Worm (Caenorhabditis elegans): ENCODE data around the gene C25H3.11.

The C25H3.11 gene

DNA sequence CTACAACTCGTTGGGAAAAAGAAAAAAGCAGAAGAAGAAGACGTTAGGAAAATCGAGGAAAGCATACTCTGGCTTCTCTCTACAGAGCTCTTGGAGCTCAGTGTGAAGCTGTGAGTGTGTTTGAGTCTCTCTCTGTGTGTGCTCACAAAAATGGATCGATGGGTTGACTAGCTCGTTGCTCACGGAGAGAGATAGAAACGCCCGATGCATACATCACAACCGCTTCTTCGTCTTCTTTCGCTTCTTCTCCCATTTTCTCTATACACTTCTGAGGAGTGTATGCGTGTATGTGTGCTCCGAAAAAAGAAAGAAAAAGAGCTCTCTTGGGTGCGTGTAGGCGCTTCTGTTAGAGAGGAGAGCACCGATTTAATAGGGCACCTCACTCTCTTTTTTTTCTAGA is 36.3 kb upstream of the C25H3.11 start (continued):
- TF ChIP-seq dpl-1 (GFP tag; optimal IDR thresholded peaks at IDR 0.05): peak in 1 of 3 experiments; percentile 39
- TF ChIP-seq mab-9 (GFP tag; IDR thresholded peaks at IDR 0.05): 0 out of 2 replicates have a peak, but pooled peaks have one; percentile 25
- TF ChIP-seq ces-1 (GFP tag; optimal IDR thresholded peaks at IDR 0.05): no peak
- peak; percentile 15 to 37 for TF ChIP-seq efl-1 (optimal IDR thresholded peaks at IDR 0.05)
- no peak for TF ChIP-seq efl-1 (GFP tag; optimal IDR thresholded peaks at IDR 0.05 in 1 of 2)
- TF ChIP-seq nhr-12 (tag; optimal IDR thresholded peaks at IDR 0.05): no peak
- TF ChIP-seq lin-15B (tag; optimal IDR thresholded peaks at IDR 0.05): peak; percentile 15
- TF ChIP-seq tlp-1 (tag; optimal IDR thresholded peaks at IDR 0.05): no peak
- TF ChIP-seq fkh-8 (tag; optimal IDR thresholded peaks at IDR 0.05): peak; percentile 95
- no peak for TF ChIP-seq ztf-11 (tag; optimal IDR thresholded peaks at IDR 0.05)
- peak; percentile 65 for TF ChIP-seq swsn-7 (tag; optimal IDR thresholded peaks at IDR 0.05)
- peak; percentile 48 for TF ChIP-seq nhr-71 (tag; optimal IDR thresholded peaks at IDR 0.05)
- peak; percentile 60 for TF ChIP-seq egl-13 (tag; optimal IDR thresholded peaks at IDR 0.05)
- peak; percentile 38 for TF ChIP-seq ceh-8 (GFP tag; optimal IDR thresholded peaks at IDR 0.05)
- TF ChIP-seq hlh-4 (tag; optimal IDR thresholded peaks at IDR 0.05): no peak
- no peak for TF ChIP-seq unc-98 (GFP tag; IDR thresholded peaks at IDR 0.05)
- TF ChIP-seq pqm-1 (tag; optimal IDR thresholded peaks at IDR 0.05): no peak
- peak; percentile 29 for TF ChIP-seq xbp-1 (tag; optimal IDR thresholded peaks at IDR 0.05)
- peak in 1 of 2 experiments; percentile 67 for TF ChIP-seq lin-35 (GFP tag; optimal IDR thresholded peaks at IDR 0.05)
- TF ChIP-seq C16A3.4 (tag; optimal IDR thresholded peaks at IDR 0.05): peak; percentile 42

DNA sequence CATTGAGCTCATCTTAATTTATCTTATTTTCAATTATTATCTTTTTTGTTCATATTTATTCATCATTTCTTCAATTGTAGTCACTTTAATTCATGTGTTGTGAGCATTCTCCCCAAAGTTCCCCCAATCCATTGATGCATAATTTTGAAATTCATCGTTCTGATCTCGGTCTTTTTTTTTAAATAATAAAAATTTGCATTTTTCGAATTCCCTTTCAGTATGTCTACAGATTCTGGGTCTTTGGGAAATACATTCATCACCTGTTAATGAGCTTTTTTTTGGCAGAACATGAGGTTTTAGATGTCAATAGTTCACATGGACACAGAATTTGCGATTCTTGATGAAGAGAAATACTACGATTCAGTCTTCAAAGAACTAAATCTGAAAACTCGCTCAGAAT is 31.0 kb upstream of the C25H3.11 start, which contains the start of gene damt-1:
Gene damt-1, plus strand, starts transcription at position 301 of the 400 bp plus-strand sequence.
- TF ChIP-seq Y116A8C.19 (tag; optimal IDR thresholded peaks at IDR 0.05; ENCODE audit: borderline replicate concordance) (no peak), zag-1 (tag; optimal IDR thresholded peaks at IDR 0.05) (no peak), efl-1 (optimal IDR thresholded peaks at IDR 0.05) (no peak), efl-1 (GFP tag; optimal IDR thresholded peaks at IDR 0.05 in 1 of 2) (no peak), sup-37 (GFP tag; optimal IDR thresholded peaks at IDR 0.05) (no peak), lin-35 (GFP tag; optimal IDR thresholded peaks at IDR 0.05) (no peak), nhr-90 (tag; optimal IDR thresholded peaks at IDR 0.05; ENCODE audit: poor library complexity) (no peak), grh-1 (GFP tag; IDR thresholded peaks at IDR 0.05) (no peak), dsc-1 (tag; optimal IDR thresholded peaks at IDR 0.05) (no peak), efl-3 (GFP tag; optimal IDR thresholded peaks at IDR 0.05) (no peak), nhr-84 (tag; optimal IDR thresholded peaks at IDR 0.05) (no peak), hlh-17 (GFP tag; optimal IDR thresholded peaks at IDR 0.05; ENCODE audit: borderline replicate concordance) (no peak), unc-62 (GFP tag; optimal IDR thresholded peaks at IDR 0.05) (no peak), pqm-1 (tag; optimal IDR thresholded peaks at IDR 0.05) (no peak)

DNA sequence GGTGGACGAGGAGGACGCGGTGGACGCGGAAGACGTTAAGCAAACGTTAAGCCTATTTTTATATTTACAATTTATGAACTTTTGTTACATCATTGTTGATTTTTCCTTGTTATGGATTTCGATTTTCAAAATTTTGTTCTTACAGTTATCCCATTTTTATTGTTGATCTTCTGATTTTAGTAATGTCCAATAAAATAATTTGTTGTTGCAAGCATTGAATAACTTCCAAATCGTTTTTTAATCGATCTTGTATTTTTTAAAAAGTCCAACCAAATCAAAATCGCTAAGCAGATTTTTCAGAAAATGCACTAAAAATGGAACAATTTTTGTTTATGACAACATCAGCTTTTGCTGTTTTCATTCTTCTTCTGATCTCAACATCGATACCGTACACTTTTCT is 29.0 kb upstream of the C25H3.11 start, which contains the start of gene zipt-3:
Gene zipt-3, plus strand, starts transcription at position 301 of the 400 bp plus-strand sequence.
- no peak for TF ChIP-seq ceh-8 (GFP tag; optimal IDR thresholded peaks at IDR 0.05)
- no peak for TF ChIP-seq nhr-84 (tag; optimal IDR thresholded peaks at IDR 0.05)
- TF ChIP-seq nhr-28 (tag; optimal IDR thresholded peaks at IDR 0.05): no peak
- no peak for TF ChIP-seq egl-13 (tag; optimal IDR thresholded peaks at IDR 0.05)
- TF ChIP-seq ceh-90 (tag; optimal IDR thresholded peaks at IDR 0.05): no peak
- no peak for TF ChIP-seq ets-5 (GFP tag; IDR thresholded peaks at IDR 0.05)
- TF ChIP-seq nhr-71 (tag; optimal IDR thresholded peaks at IDR 0.05): no peak
- TF ChIP-seq lsy-2 (tag; optimal IDR thresholded peaks at IDR 0.05): no peak
- no peak for TF ChIP-seq irx-1 (tag; optimal IDR thresholded peaks at IDR 0.05)
- TF ChIP-seq hpl-2 (GFP tag; optimal IDR thresholded peaks at IDR 0.05): no peak
- no peak for TF ChIP-seq snu-23 (GFP tag; optimal IDR thresholded peaks at IDR 0.05)
- TF ChIP-seq nhr-19 (GFP tag; conservative IDR thresholded peaks at IDR 0.05): no peak
- no peak for TF ChIP-seq unc-62 (GFP tag; optimal IDR thresholded peaks at IDR 0.05)
